Worm (Caenorhabditis elegans) whole organism, L3 larva: Measurements from ENCODE around the gene txdc-9.

ENCODE experiments used
- R02D3.7 ChIP-seq: fragments of 150-350 bp; optimal IDR thresholded peaks from 2 replicates; lab custom pipeline; 2014; ENCODE audit warnings: missing biosample characterization, missing genetic modification characterization
- ZK546.5 ChIP-seq: sonication (generic microtip); optimal IDR thresholded peaks from 2 replicates; lab custom pipeline; 2017; ENCODE audit warnings: missing biosample characterization, missing genetic modification characterization
- ceh-28 ChIP-seq: fragments of 150-350 bp; optimal IDR thresholded peaks from 2 replicates; lab custom pipeline; 2014; ENCODE audit warnings: missing biosample characterization, missing genetic modification reagents, missing genetic modification characterization
- egl-27 ChIP-seq: sonication (generic microtip); optimal IDR thresholded peaks from 4 replicates; lab custom pipeline; 2017; ENCODE audit warnings: missing biosample characterization, missing genetic modification reagents, missing genetic modification characterization
- elt-1 ChIP-seq: fragments of 150-350 bp; optimal IDR thresholded peaks from 2 replicates; lab custom pipeline; 2014; ENCODE audit warnings: missing biosample characterization, missing genetic modification characterization
- nhr-11 ChIP-seq: fragments of 150-350 bp; optimal IDR thresholded peaks from 2 replicates; lab custom pipeline; 2014; ENCODE audit warnings: missing biosample characterization, missing genetic modification characterization
- nhr-237 ChIP-seq: fragments of 150-350 bp; optimal IDR thresholded peaks from 2 replicates; lab custom pipeline; 2014; ENCODE audit warnings: missing biosample characterization, missing genetic modification characterization

DNA sequence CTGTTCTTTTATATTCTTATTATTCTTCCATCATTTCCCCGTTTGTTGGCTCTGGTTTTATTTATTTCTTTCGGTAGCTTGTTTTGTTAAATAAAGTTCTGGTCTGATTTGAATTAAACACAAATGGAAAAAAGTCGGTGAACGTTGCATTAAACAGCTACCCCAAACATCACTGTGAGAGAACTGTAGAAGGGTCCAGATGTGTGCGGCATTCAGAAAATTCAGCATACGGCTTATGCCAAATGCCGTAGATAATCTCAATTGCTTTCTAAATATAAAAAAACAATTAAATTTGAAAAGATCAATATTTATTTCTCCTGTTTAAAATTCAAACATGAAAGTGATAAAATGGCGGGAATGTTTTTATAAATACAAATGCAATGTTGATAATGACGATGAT, 7.9 kb downstream of the txdc-9 start:
- TF ChIP-seq elt-1, result no peak
- no peak for TF ChIP-seq egl-27 (tag; lab: Kevin White, UChicago)
- no peak for TF ChIP-seq nhr-11 (tag; lab: Kevin White, UChicago)
- TF ChIP-seq R02D3.7 (tag; lab: Kevin White, UChicago), result no peak
- TF ChIP-seq ZK546.5 (tag; lab: Kevin White, UChicago), result no peak
- no peak for TF ChIP-seq nhr-237 (tag; lab: Kevin White, UChicago)
- TF ChIP-seq ceh-28, result no peak
